Worm (Caenorhabditis elegans): ENCODE data around the gene Y102A5C.36.

Gene Y102A5C.36

DNA sequence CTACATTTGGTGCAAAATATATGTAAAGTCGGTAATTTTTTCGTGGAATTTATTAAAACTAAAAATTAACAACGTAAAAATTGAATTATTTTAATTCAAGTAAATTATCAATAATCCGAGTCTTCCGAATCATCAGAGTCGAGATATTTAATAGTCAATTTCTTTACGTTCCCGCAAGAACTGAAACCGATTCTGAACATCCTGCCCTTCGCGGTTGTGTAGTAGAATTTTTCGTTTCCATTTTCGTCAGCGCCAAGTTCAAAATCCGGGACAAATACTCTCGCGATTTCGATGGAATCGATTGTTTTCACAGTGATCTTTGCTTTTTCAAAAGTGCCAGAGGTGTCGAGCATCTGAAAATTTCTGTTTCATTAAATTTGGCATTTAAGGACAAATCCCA lies 7.6 kb downstream of the Y102A5C.36 start (continued):
- TF ChIP-seq ztf-3 (GFP tag; optimal IDR thresholded peaks at IDR 0.05) (no peak), unc-130 (GFP tag; optimal IDR thresholded peaks at IDR 0.05) (no peak), hmg-1.2 (GFP tag; IDR thresholded peaks at IDR 0.05) (no peak), hlh-26 (GFP tag; conservative IDR thresholded peaks at IDR 0.05) (no peak), athp-1 (tag; optimal IDR thresholded peaks at IDR 0.05) (no peak), mel-28 (tag; optimal IDR thresholded peaks at IDR 0.05; ENCODE audit: borderline replicate concordance) (no peak), egl-44 (GFP tag; IDR thresholded peaks at IDR 0.05) (no peak), ztf-22 (GFP tag; optimal IDR thresholded peaks at IDR 0.05) (no peak), madf-3 (GFP tag; IDR thresholded peaks at IDR 0.05) (no peak), sdz-38 (tag; optimal IDR thresholded peaks at IDR 0.05) (no peak), ztf-26 (tag; optimal IDR thresholded peaks at IDR 0.05) (no peak), fkh-3 (tag; optimal IDR thresholded peaks at IDR 0.05) (no peak), ama-1 (optimal IDR thresholded peaks at IDR 0.05) (no peak), ama-1 (GFP tag; optimal IDR thresholded peaks at IDR 0.05) (no peak), egrh-3 (GFP tag; IDR thresholded peaks at IDR 0.05) (no peak), nfya-2 (GFP tag; IDR thresholded peaks at IDR 0.05) (no peak), F55B11.4 (tag; optimal IDR thresholded peaks at IDR 0.05; ENCODE audit: borderline replicate concordance, insufficient read depth) (no peak), pbrm-1 (GFP tag; IDR thresholded peaks at IDR 0.05) (0 out of 2 replicates have a peak, but pooled peaks have one; percentile 12), aptf-2 (GFP tag; conservative IDR thresholded peaks at IDR 0.05) (no peak), ZK185.1 (tag; optimal IDR thresholded peaks at IDR 0.05; ENCODE audit: poor library complexity, severe bottlenecking) (no peak), ccch-3 (GFP tag; optimal IDR thresholded peaks at IDR 0.05) (no peak), let-526 (GFP tag; IDR thresholded peaks at IDR 0.05) (no peak), mcd-1 (GFP tag; IDR thresholded peaks at IDR 0.05) (peak; percentile 26; the same call in 1 of the 2 replicates), ekl-4 (GFP tag; IDR thresholded peaks at IDR 0.05) (peak; percentile 65), ceh-100 (GFP tag; IDR thresholded peaks at IDR 0.05) (no peak), ztf-25 (GFP tag; IDR thresholded peaks at IDR 0.05) (no peak), Y95B8A.8 (GFP tag; IDR thresholded peaks at IDR 0.05) (peak; percentile 64; the same call in 1 of the 2 replicates), lir-1 (GFP tag; conservative IDR thresholded peaks at IDR 0.05) (no peak), die-1 (tag; optimal IDR thresholded peaks at IDR 0.05) (peak; percentile 21), snpc-1.1 (tag; optimal IDR thresholded peaks at IDR 0.05; ENCODE audit: insufficient read depth) (no peak), K11D2.4 (GFP tag; IDR thresholded peaks at IDR 0.05) (no peak), efl-1 (GFP tag; optimal IDR thresholded peaks at IDR 0.05) (peak; percentile 9), cebp-1 (GFP tag; IDR thresholded peaks at IDR 0.05) (no peak), cebp-1 (tag; optimal IDR thresholded peaks at IDR 0.05) (peak; percentile 10), egl-18 (GFP tag; IDR thresholded peaks at IDR 0.05) (no peak), F39B2.1 (GFP tag; IDR thresholded peaks at IDR 0.05) (0 out of 2 replicates have a peak, but pooled peaks have one; percentile 36), unc-62 (GFP tag; optimal IDR thresholded peaks at IDR 0.05) (no peak), ztf-28 (GFP tag; IDR thresholded peaks at IDR 0.05) (no peak), hrde-1 (tag; optimal IDR thresholded peaks at IDR 0.05; ENCODE audit: borderline replicate concordance) (no peak), B0035.1 (tag; optimal IDR thresholded peaks at IDR 0.05) (no peak), atf-7 (tag; optimal IDR thresholded peaks at IDR 0.05) (no peak), lin-26 (GFP tag; IDR thresholded peaks at IDR 0.05) (0 out of 2 replicates have a peak, but pooled peaks have one; percentile 32), madf-8 (GFP tag; conservative IDR thresholded peaks at IDR 0.05) (no peak), lsl-1 (GFP tag; optimal IDR thresholded peaks at IDR 0.05) (no peak), somi-1 (GFP tag; optimal IDR thresholded peaks at IDR 0.05) (no peak), mxl-1 (tag; optimal IDR thresholded peaks at IDR 0.05) (peak; percentile 6), nhr-80 (tag; optimal IDR thresholded peaks at IDR 0.05) (no peak), dpl-1 (GFP tag; optimal IDR thresholded peaks at IDR 0.05) (no peak), ceh-79 (tag; optimal IDR thresholded peaks at IDR 0.05) (no peak), rec-8 (tag; optimal IDR thresholded peaks at IDR 0.05) (no peak)
